Worm (Caenorhabditis elegans): ENCODE data around the gene rsa-2.

- TF ChIP-seq nfya-1 (tag; optimal IDR thresholded peaks at IDR 0.05; ENCODE audit: borderline replicate concordance, insufficient read depth) (no peak), unc-62 (GFP tag; optimal IDR thresholded peaks at IDR 0.05) (no peak), egl-18 (GFP tag; IDR thresholded peaks at IDR 0.05) (no peak), bed-2 (GFP tag; IDR thresholded peaks at IDR 0.05) (no peak)
These were observed 5.3 kb downstream of the rsa-2 start, which contains the start of gene W09D6.1 for ce11 chrIII:11068553-11068952.
